Fruit fly (Drosophila melanogaster): Measurements from ENCODE around the gene knrl.

DNA sequence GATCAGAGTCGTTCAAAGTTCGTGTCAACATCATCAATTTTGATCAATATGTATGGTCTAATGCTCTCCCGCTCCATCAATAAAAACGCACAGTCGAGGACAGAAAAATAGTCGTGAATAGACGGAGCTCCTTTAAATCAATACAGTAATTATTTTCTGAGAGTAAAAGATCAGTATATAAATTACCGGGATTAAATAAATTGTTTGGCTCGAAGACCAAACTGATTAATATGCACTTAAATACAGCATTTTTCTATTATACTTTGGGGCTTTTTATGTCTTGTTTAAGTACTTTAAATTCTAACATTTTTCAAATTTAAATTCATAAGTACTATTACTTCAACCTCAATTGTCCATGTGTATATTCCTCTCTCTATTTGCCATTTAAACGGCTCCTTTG, 14.0 kb upstream of the knrl start:
- TF ChIP-seq CG12605 (GFP tag; IDR thresholded peaks at IDR 0.05) (no peak), D1 (tag; optimal IDR thresholded peaks at IDR 0.05) (no peak), CG4496 (GFP tag; IDR thresholded peaks at IDR 0.05) (no peak)

Data from whole organism, pupa.